Worm (Caenorhabditis elegans): ENCODE results near the gene txt-11.
"Not testable (repeated sequence)": the region's sequence is repeated elsewhere in the genome, so short reads cannot be mapped to it uniquely, and the experiment has no call there.

ce11 chrV:3367773-3368172, 45.3 kb upstream of the txt-11 start, which contains the start of gene C04E12.2:
- not testable (repeated sequence) for TF ChIP-seq F13H6.1, tbx-2, nhr-11, Y22D7AL.16, ztf-16, tbx-7 (tag; optimal IDR thresholded peaks at IDR 0.05)

Data from whole organism, late embryonic.